Worm (Caenorhabditis elegans) whole organism, L4/young adult: Measurements from ENCODE around the gene fipr-25.

Source experiments
- dao-5 ChIP-seq: sonication (generic microtip); optimal IDR thresholded peaks from 2 replicates; lab custom pipeline; 2016; ENCODE audit warnings: missing genotype, missing genetic modification characterization, moderate library complexity, missing compliant biosample characterization
- him-1 ChIP-seq: sonication (generic microtip); optimal IDR thresholded peaks from 2 replicates; lab custom pipeline; 2016; ENCODE audit warnings: missing genotype, missing genetic modification reagents, missing genetic modification characterization, missing compliant biosample characterization

DNA sequence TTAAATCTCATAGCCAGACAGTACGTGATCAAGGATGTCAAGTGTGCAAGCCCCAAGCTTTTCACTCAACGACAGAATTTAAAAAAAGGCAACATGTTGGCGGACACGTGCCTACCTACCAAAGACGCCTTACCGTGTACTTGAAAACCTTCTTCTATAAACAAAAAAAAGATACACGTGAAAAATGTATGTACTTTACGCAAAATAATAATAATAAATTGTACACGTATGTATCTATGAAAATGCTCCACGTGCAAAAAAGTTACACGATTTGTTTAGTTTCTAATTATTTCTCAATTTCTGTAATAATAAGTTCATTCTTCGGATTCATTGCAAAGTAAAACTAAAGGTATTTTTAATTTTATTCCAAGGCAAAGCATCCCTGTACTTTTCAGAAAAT is 47.4 kb downstream of the fipr-25 start, which contains the start of gene cysl-4:
- TF ChIP-seq him-1 (tag; lab: Kevin White, UChicago) (no peak), dao-5 (tag; lab: Kevin White, UChicago) (no peak)
